Worm (Caenorhabditis elegans) whole organism, L1 larva: Measurements from ENCODE around the gene C54C6.11.

Experiments used
- lin-13 ChIP-seq: fragments of 150-350 bp; optimal IDR thresholded peaks from 2 replicates; lab custom pipeline; 2014; ENCODE audit warnings: missing biosample characterization, missing genetic modification reagents, missing genetic modification characterization
- nhr-11 ChIP-seq: fragments of 150-350 bp; optimal IDR thresholded peaks from 2 replicates; lab custom pipeline; 2014; ENCODE audit warnings: missing biosample characterization, missing genetic modification characterization
- nhr-12 ChIP-seq: sonication (generic microtip); optimal IDR thresholded peaks from 2 replicates; lab custom pipeline; 2017; ENCODE audit warnings: missing biosample characterization, missing genetic modification characterization
- tbx-2 ChIP-seq: sonication (generic microtip); optimal IDR thresholded peaks from 2 replicates; lab custom pipeline; 2016; ENCODE audit warnings: missing genetic modification characterization, missing compliant biosample characterization

- TF ChIP-seq nhr-11 (tag; lab: Kevin White, UChicago) (no peak), lin-13 (GFP tag; lab: Kevin White, UChicago) (no peak), tbx-2 (no peak), nhr-12 (tag; lab: Kevin White, UChicago) (no peak)
Measured at ce11 chrIII:3569763-3570162, 21.6 kb downstream of the C54C6.11 start.
